Worm (Caenorhabditis elegans): ENCODE results near the gene F55C5.10.

DNA sequence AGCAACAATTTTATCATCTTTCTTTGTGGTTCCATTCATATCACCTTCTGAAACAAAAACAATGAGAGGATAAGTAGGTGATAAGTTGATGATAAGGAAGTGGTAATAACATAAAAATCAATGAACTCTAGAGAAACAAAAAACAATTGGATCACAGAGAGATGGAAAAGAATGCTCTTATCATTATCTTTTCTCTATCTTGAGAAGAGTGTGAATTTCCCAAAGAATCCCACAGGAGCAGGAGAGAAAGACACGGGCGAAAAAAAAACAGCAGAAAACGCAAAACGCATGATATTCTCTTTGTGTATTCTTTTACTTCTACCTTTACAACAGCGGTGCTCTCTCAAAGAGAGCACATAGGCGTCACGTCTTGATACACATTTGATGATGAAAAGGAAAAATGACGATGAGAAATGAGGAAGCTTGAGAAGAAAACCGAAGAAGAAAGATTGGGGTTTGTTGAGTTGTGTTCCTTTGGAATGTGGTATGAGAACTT lies 14.0 kb upstream of the F55C5.10 start, which contains the start of gene twk-24:
- TF ChIP-seq ceh-13 (GFP tag; optimal IDR thresholded peaks at IDR 0.05) (no peak), hmg-4 (GFP tag; optimal IDR thresholded peaks at IDR 0.05) (no peak), tbx-11 (GFP tag; IDR thresholded peaks at IDR 0.05) (no peak), sea-1 (GFP tag; conservative IDR thresholded peaks at IDR 0.05) (no peak), scrt-1 (GFP tag; IDR thresholded peaks at IDR 0.05) (no peak), ceh-36 (tag; optimal IDR thresholded peaks at IDR 0.05) (no peak), ama-1 (optimal IDR thresholded peaks at IDR 0.05) (no peak), pes-1 (GFP tag; IDR thresholded peaks at IDR 0.05) (no peak), tra-4 (tag; optimal IDR thresholded peaks at IDR 0.05) (no peak), flt-1 (GFP tag; IDR thresholded peaks at IDR 0.05) (no peak), hmbx-1 (tag; optimal IDR thresholded peaks at IDR 0.05) (no peak), aly-1 (tag; optimal IDR thresholded peaks at IDR 0.05) (no peak), hnd-1 (tag; optimal IDR thresholded peaks at IDR 0.05) (no peak)

Measured in whole organism, early embryonic.